Fruit fly (Drosophila melanogaster) whole organism, embryonic: ENCODE results near the gene CG6567.

Experiments used
- Blimp-1 ChIP-seq: fragments of 200-800 bp; sonication (Bioruptor generic); optimal IDR thresholded peaks from 3 replicates; lab custom pipeline; 2018; ENCODE audit warnings: missing biosample characterization, missing genetic modification characterization, mild to moderate bottlenecking, moderate library complexity, missing genetic modification reagents
- CG10431 ChIP-seq: fragments of 200-800 bp; sonication (Bioruptor generic); optimal IDR thresholded peaks from 3 replicates; lab custom pipeline; 2018; ENCODE audit warnings: missing biosample characterization, mild to moderate bottlenecking, missing genetic modification characterization
- CG10565 ChIP-seq: fragments of 200-800 bp; sonication (Bioruptor generic); optimal IDR thresholded peaks from 3 replicates; lab custom pipeline; 2016; ENCODE audit warnings: missing biosample characterization, mild to moderate bottlenecking, missing genetic modification characterization
- CG11093 ChIP-seq: fragments of 200-800 bp; sonication (Bioruptor generic); IDR thresholded peaks from 3 replicates; pipeline ENCODE4 v1.3.6; 2022; ENCODE audit warnings: missing biosample characterization, missing genetic modification characterization
- CG11504 ChIP-seq: fragments of 200-800 bp; sonication (Bioruptor generic); optimal IDR thresholded peaks from 3 replicates; lab custom pipeline; 2019; ENCODE audit warnings: missing biosample characterization, mild to moderate bottlenecking, missing genetic modification characterization, moderate library complexity
- CG12744 ChIP-seq: fragments of 200-800 bp; sonication (Bioruptor generic); optimal IDR thresholded peaks from 2 replicates; lab custom pipeline; 2016; ENCODE audit warnings: missing biosample characterization, missing genetic modification characterization
- CG13424 ChIP-seq: fragments of 200-800 bp; sonication (Bioruptor generic); optimal IDR thresholded peaks from 2 replicates; lab custom pipeline; 2019; ENCODE audit warnings: missing biosample characterization, mild to moderate bottlenecking, missing genetic modification characterization, moderate library complexity
- CG1602 ChIP-seq: fragments of 200-800 bp; sonication (Bioruptor generic); optimal IDR thresholded peaks from 3 replicates; lab custom pipeline; 2016; ENCODE audit warnings: missing biosample characterization, missing genetic modification characterization
- CG1603 ChIP-seq: fragments of 200-800 bp; sonication (Bioruptor generic); optimal IDR thresholded peaks from 2 replicates; lab custom pipeline; 2019; ENCODE audit warnings: missing biosample characterization, mild to moderate bottlenecking, missing genetic modification characterization, moderate library complexity
- CG18619 ChIP-seq: fragments of 200-800 bp; sonication (Bioruptor generic); optimal IDR thresholded peaks from 3 replicates; lab custom pipeline; 2017; ENCODE audit warnings: missing biosample characterization, mild to moderate bottlenecking, missing genetic modification characterization
- CG2875 ChIP-seq: fragments of 200-800 bp; sonication (Bioruptor generic); optimal IDR thresholded peaks from 2 replicates; lab custom pipeline; 2017; ENCODE audit warnings: missing biosample characterization, mild to moderate bottlenecking, missing genetic modification characterization, missing genetic modification reagents
- CG34422 ChIP-seq: fragments of 200-800 bp; sonication (Bioruptor generic); IDR thresholded peaks from 3 replicates; pipeline ENCODE4 v1.3.6; 2022; ENCODE audit warnings: missing biosample characterization, missing genetic modification characterization
- CG4820 ChIP-seq: fragments of 200-800 bp; sonication (Bioruptor generic); optimal IDR thresholded peaks from 3 replicates; lab custom pipeline; 2016; ENCODE audit warnings: missing biosample characterization, missing genetic modification characterization
- CG5953 ChIP-seq: fragments of 200-800 bp; sonication (Bioruptor generic); IDR thresholded peaks from 2 replicates; pipeline ENCODE4 v1.3.6; 2022; ENCODE audit warnings: missing biosample characterization, missing genetic modification characterization
- CG7987 ChIP-seq: fragments of 200-800 bp; sonication (Bioruptor generic); optimal IDR thresholded peaks from 2 replicates; lab custom pipeline; 2018; ENCODE audit warnings: missing biosample characterization, mild to moderate bottlenecking, missing genetic modification characterization, moderate library complexity
- CG9727 ChIP-seq: fragments of 200-800 bp; sonication (Bioruptor generic); optimal IDR thresholded peaks from 3 replicates; lab custom pipeline; 2017; ENCODE audit warnings: missing biosample characterization, mild to moderate bottlenecking, missing genetic modification characterization
- CrebB ChIP-seq: fragments of 200-800 bp; sonication (Bioruptor generic); optimal IDR thresholded peaks from 3 replicates; lab custom pipeline; 2018; ENCODE audit warnings: missing biosample characterization, mild to moderate bottlenecking, missing genetic modification characterization
- D19A ChIP-seq: fragments of 200-800 bp; optimal IDR thresholded peaks from 3 replicates; lab custom pipeline; 2019; ENCODE audit warnings: missing biosample characterization, mild to moderate bottlenecking, missing genetic modification characterization, moderate library complexity
- Doc3 ChIP-seq: fragments of 200-800 bp; sonication (Bioruptor generic); IDR thresholded peaks from 3 replicates; pipeline ENCODE4 v1.3.6; 2022; ENCODE audit warnings: missing biosample characterization, missing genetic modification characterization; ENCODE audit not compliant: partially characterized antibody
- Drgx ChIP-seq: fragments of 200-800 bp; sonication (Bioruptor generic); IDR thresholded peaks from 2 replicates; pipeline ENCODE4 v1.3.6; 2022; ENCODE audit warnings: missing biosample characterization, missing genetic modification characterization
- Ets65A ChIP-seq: fragments of 200-800 bp; sonication (Bioruptor generic); peaks from one replicate; lab custom pipeline; 2016; ENCODE audit warnings: missing biosample characterization, missing genetic modification characterization
- Gsc ChIP-seq: fragments of 200-800 bp; sonication (Bioruptor generic); IDR thresholded peaks from 2 replicates; pipeline ENCODE4 v1.3.6; 2022; ENCODE audit warnings: missing biosample characterization, missing genetic modification characterization
- Jarid2 ChIP-seq: fragments of 200-800 bp; sonication (Bioruptor generic); optimal IDR thresholded peaks from 3 replicates; lab custom pipeline; 2017; ENCODE audit warnings: mild to moderate bottlenecking, missing biosample characterization, missing genetic modification reagents, missing genetic modification characterization
- MTF-1 ChIP-seq: fragments of 200-800 bp; sonication (Bioruptor generic); optimal IDR thresholded peaks from 2 replicates; lab custom pipeline; 2018; ENCODE audit warnings: missing biosample characterization, mild to moderate bottlenecking, missing genetic modification characterization, borderline replicate concordance
- Med ChIP-seq: fragments of 200-800 bp; sonication (Bioruptor generic); peaks from one replicate; lab custom pipeline; 2016; ENCODE audit warnings: missing biosample characterization, missing genetic modification characterization, mild to moderate bottlenecking, inconsistent platforms, moderate library complexity
- Mrtf ChIP-seq: fragments of 200-800 bp; sonication (Bioruptor generic); IDR thresholded peaks from 3 replicates; pipeline ENCODE4 v1.3.6; 2022; ENCODE audit warnings: missing biosample characterization, missing genetic modification characterization
- NC2β ChIP-seq: fragments of 200-800 bp; sonication (Bioruptor generic); optimal IDR thresholded peaks from 2 replicates; lab custom pipeline; 2016; ENCODE audit warnings: missing biosample characterization, missing genetic modification characterization
- PHDP ChIP-seq: fragments of 200-800 bp; sonication (Bioruptor generic); optimal IDR thresholded peaks from 3 replicates; lab custom pipeline; 2018; ENCODE audit warnings: missing biosample characterization, mild to moderate bottlenecking, missing genetic modification characterization, moderate library complexity
- Taf1 ChIP-seq: fragments of 200-800 bp; sonication (Bioruptor generic); IDR thresholded peaks from 2 replicates; pipeline ENCODE4 v1.3.6; 2022; ENCODE audit warnings: missing biosample characterization, missing genetic modification characterization
- bsh ChIP-seq, 2 experiments: fragments of 200-800 bp; sonication (Bioruptor generic); optimal IDR thresholded peaks; 2 replicates each; lab custom pipeline; 2017 to 2018; ENCODE audit warnings: mild to moderate bottlenecking in 2 of 2, missing biosample characterization in 2 of 2, missing genetic modification characterization in 2 of 2, moderate library complexity in 1 of 2
- corto ChIP-seq: fragments of 200-800 bp; sonication (Bioruptor generic); optimal IDR thresholded peaks from 2 replicates; lab custom pipeline; 2016; ENCODE audit warnings: missing biosample characterization, mild to moderate bottlenecking, missing genetic modification characterization, moderate library complexity
- dmrt99B ChIP-seq: fragments of 200-800 bp; sonication (Bioruptor generic); optimal IDR thresholded peaks from 2 replicates; lab custom pipeline; 2018; ENCODE audit warnings: missing biosample characterization, mild to moderate bottlenecking, missing genetic modification characterization, moderate library complexity
- gce ChIP-seq: fragments of 200-800 bp; sonication (Bioruptor generic); IDR thresholded peaks from 3 replicates; pipeline ENCODE4 v1.3.6; 2022; ENCODE audit warnings: missing biosample characterization, missing genetic modification characterization
- lbe ChIP-seq: fragments of 200-800 bp; sonication (Bioruptor generic); optimal IDR thresholded peaks from 2 replicates; lab custom pipeline; 2016; ENCODE audit warnings: missing biosample characterization, mild to moderate bottlenecking, missing genetic modification characterization
- lilli ChIP-seq: fragments of 200-800 bp; sonication (Bioruptor generic); optimal IDR thresholded peaks from 3 replicates; lab custom pipeline; 2016; ENCODE audit warnings: missing biosample characterization, missing genetic modification characterization
- maf-S ChIP-seq: fragments of 200-800 bp; sonication (Bioruptor generic); optimal IDR thresholded peaks from 2 replicates; lab custom pipeline; 2016; ENCODE audit warnings: missing biosample characterization, missing genetic modification characterization
- nmo ChIP-seq: fragments of 200-800 bp; sonication (Bioruptor generic); optimal IDR thresholded peaks from 2 replicates; lab custom pipeline; 2018; ENCODE audit warnings: missing biosample characterization, mild to moderate bottlenecking, missing genetic modification characterization, moderate library complexity
- nom ChIP-seq: fragments of 200-800 bp; sonication (Bioruptor generic); optimal IDR thresholded peaks from 2 replicates; lab custom pipeline; 2017; ENCODE audit warnings: missing biosample characterization, missing genetic modification characterization, mild to moderate bottlenecking, moderate library complexity, missing genetic modification reagents
- oc ChIP-seq: fragments of 200-800 bp; sonication (Bioruptor generic); optimal IDR thresholded peaks from 2 replicates; lab custom pipeline; 2018; ENCODE audit warnings: missing biosample characterization, mild to moderate bottlenecking, missing genetic modification characterization, moderate library complexity
- otp ChIP-seq: fragments of 200-800 bp; sonication (Bioruptor generic); IDR thresholded peaks from 3 replicates; pipeline ENCODE4, ENCODE4 v1.3.6; 2022; ENCODE audit warnings: missing biosample characterization, missing genetic modification characterization
- pfk ChIP-seq: fragments of 200-800 bp; sonication (Bioruptor generic); optimal IDR thresholded peaks from 2 replicates; lab custom pipeline; 2018; ENCODE audit warnings: missing biosample characterization, mild to moderate bottlenecking, missing genetic modification characterization, moderate library complexity
- pita ChIP-seq: fragments of 200-800 bp; sonication (Bioruptor generic); optimal IDR thresholded peaks from 2 replicates; lab custom pipeline; 2017; ENCODE audit warnings: missing biosample characterization, mild to moderate bottlenecking, missing genetic modification characterization
- prd ChIP-seq, 3 experiments: fragments of >200 bp in 2 of 3; fragments of 200-800 bp in 1 of 3; sonication (Bioruptor generic) in 1 of 3; optimal IDR thresholded peaks in 2 of 3; IDR thresholded peaks in 1 of 3; 2 replicates in 2 of 3; 3 replicates in 1 of 3; pipeline versions ENCODE4 v1.3.6 to Lab custom; 2017 to 2022; ENCODE audit warnings: missing biosample characterization in 1 of 3, missing genetic modification characterization in 1 of 3
- schlank ChIP-seq: fragments of 200-800 bp; sonication (Bioruptor generic); optimal IDR thresholded peaks from 2 replicates; lab custom pipeline; 2018; ENCODE audit warnings: missing biosample characterization, mild to moderate bottlenecking, missing genetic modification characterization
- so ChIP-seq: fragments of 200-800 bp; sonication (Bioruptor generic); IDR thresholded peaks from 3 replicates; pipeline ENCODE4 v1.3.6; 2022; ENCODE audit warnings: missing biosample characterization, missing genetic modification characterization
- usp ChIP-seq: fragments of >200 bp; optimal IDR thresholded peaks from 2 replicates; lab custom pipeline; 2017; ENCODE audit warnings: missing biosample characterization, missing genetic modification characterization
- wek ChIP-seq: fragments of 200-800 bp; sonication (Bioruptor generic); optimal IDR thresholded peaks from 3 replicates; lab custom pipeline; 2018; ENCODE audit warnings: missing biosample characterization, mild to moderate bottlenecking, missing genetic modification characterization, moderate library complexity
- wor ChIP-seq: fragments of 200-800 bp; sonication (Bioruptor generic); IDR thresholded peaks from 2 replicates; pipeline ENCODE4 v1.3.6; 2022; ENCODE audit warnings: missing biosample characterization, missing genetic modification characterization

CG6567 gene

DNA sequence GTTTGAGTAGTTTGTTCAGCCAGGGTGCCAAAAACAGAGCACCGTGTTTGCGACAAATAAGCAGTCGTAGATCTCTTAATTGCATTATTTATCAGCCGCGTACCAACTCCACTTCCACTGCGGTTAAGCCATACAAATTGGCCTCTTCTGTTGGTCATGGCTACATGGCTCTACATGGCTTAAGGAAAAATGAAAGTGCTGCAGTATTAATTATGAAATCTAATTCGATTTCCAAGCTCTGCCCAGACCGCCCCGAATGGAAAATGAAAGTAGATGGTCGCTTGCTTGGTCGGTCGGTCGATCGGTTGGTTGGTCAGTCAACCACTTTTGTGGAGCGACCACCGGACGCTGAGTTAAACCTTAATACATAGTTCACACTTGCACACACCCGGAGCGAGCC, 17.3 kb downstream of the CG6567 start:
- TF ChIP-seq Med (GFP tag; lab: Kevin White, UChicago) = peak; percentile 32
- no peak for TF ChIP-seq CG13424 (tag; lab: Kevin White, UChicago)
- no peak for TF ChIP-seq CG11093 (GFP tag; lab: Robert Waterston, UW)
- TF ChIP-seq CG10431 (GFP tag; lab: Kevin White, UChicago) = peak; percentile 98
- TF ChIP-seq Blimp-1 (GFP tag; lab: Kevin White, UChicago) = peak; percentile 91
- TF ChIP-seq NC2β (GFP tag; lab: Kevin White, UChicago) = no peak
- no peak for TF ChIP-seq CG10565
- TF ChIP-seq CG5953 (GFP tag; lab: Robert Waterston, UW) = no peak
- no peak for TF ChIP-seq maf-S
- TF ChIP-seq CrebB (tag; lab: Kevin White, UChicago) = no peak
- peak; percentile 44 for TF ChIP-seq oc (tag; lab: Kevin White, UChicago)
- TF ChIP-seq Ets65A = peak; percentile 34

dm6 chr3R:10834893-10835292, 19.4 kb downstream of the CG6567 start:
- TF ChIP-seq Doc3 (no peak), lbe (peak; percentile 96), wek (GFP tag; lab: Kevin White, UChicago) (no peak), CG7987 (GFP tag; lab: Kevin White, UChicago) (no peak), pita (no peak), Ets65A (peak; percentile 19), Drgx (peak; percentile 96), CG1603 (tag; lab: Kevin White, UChicago) (peak; percentile 25), CG11504 (no peak), nom (GFP tag; lab: Kevin White, UChicago) (peak; percentile 91), corto (GFP tag; lab: Kevin White, UChicago) (peak; percentile 97), prd (optimal IDR thresholded peaks at IDR 0.05; lab: Kevin White, UChicago) (no peak), prd (GFP tag; IDR thresholded peaks at IDR 0.05; lab: Robert Waterston, UW) (peak; percentile 60; the same call in 2 of the 3 replicates), CG1602 (no peak), lilli (no peak), Taf1 (GFP tag; lab: Robert Waterston, UW) (no peak), schlank (no peak), usp (GFP tag; lab: Kevin White, UChicago) (no peak), otp (GFP tag; lab: Robert Waterston, UW) (no peak), bsh (GFP tag; optimal IDR thresholded peaks at IDR 0.05; lab: Kevin White, UChicago) (peak in 1 of 2 experiments; percentile 93), so (GFP tag; lab: Robert Waterston, UW) (no peak), D19A (tag; lab: Kevin White, UChicago) (no peak), CG11093 (GFP tag; lab: Robert Waterston, UW) (peak; percentile 16; the same call in 1 of the 3 replicates), Jarid2 (GFP tag; lab: Kevin White, UChicago) (no peak), CG2875 (GFP tag; lab: Kevin White, UChicago) (no peak), Med (GFP tag; lab: Kevin White, UChicago) (peak; percentile 28), PHDP (tag; lab: Kevin White, UChicago) (no peak)

dm6 chr3R:10832526-10833165, 21.6 kb downstream of the CG6567 start:
- TF ChIP-seq gce (GFP tag; lab: Robert Waterston, UW) (no peak), MTF-1 (GFP tag; lab: Kevin White, UChicago) (no peak), pfk (no peak), Gsc (GFP tag; lab: Robert Waterston, UW) (peak; percentile 9; the same call in 1 of the 2 replicates), CG18619 (GFP tag; lab: Kevin White, UChicago) (no peak), CG9727 (GFP tag; lab: Kevin White, UChicago) (peak; percentile 8), nmo (GFP tag; lab: Kevin White, UChicago) (peak; percentile 7), dmrt99B (peak; percentile 42), CG4820 (peak; percentile 27), Drgx (peak; percentile 96), CG34422 (GFP tag; lab: Robert Waterston, UW) (0 out of 3 replicates have a peak, but pooled peaks have one; percentile 16), CG12744 (GFP tag; lab: Kevin White, UChicago) (no peak), Mrtf (GFP tag; lab: Robert Waterston, UW) (no peak), wor (no peak)
